Fruit fly (Drosophila melanogaster): Measurements from ENCODE around the gene CG3634.

DNA sequence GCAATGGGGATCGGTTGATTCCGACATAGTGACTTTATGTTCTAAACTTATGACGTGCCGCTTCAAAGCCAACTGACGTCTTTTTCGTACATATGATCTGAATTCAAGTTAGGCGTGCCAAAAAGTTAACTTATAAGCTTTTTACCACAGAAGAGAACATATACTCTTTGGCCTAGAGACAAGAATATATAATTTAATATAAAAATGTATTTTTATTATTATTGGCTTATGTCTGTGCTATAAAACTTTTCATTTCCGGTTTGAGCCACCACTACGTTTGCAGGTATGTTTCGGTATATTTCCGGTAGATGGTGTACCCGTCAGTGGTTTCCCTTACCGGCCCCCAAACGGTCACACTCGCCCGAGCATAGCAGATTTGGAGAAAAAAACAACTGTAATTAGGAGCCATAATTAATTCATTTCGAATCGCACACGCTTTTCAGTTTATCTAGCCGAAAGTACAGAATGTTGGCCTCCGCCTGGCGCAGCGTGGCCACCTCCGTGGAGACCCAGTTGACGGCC is 10.7 kb downstream of the CG3634 start, which contains the start of the genes CG3698 and tzn:
- TF ChIP-seq EcR (GFP tag; optimal IDR thresholded peaks at IDR 0.05) (no peak), CG8159 (tag; optimal IDR thresholded peaks at IDR 0.05) (no peak), CG17806 (tag; optimal IDR thresholded peaks at IDR 0.05) (no peak), CG4496 (GFP tag; IDR thresholded peaks at IDR 0.05) (peak; percentile 89), CG32121 (GFP tag; IDR thresholded peaks at IDR 0.05) (peak; percentile 59; the same call in 1 of the 2 replicates)

All from whole organism, pupa.